Fruit fly (Drosophila melanogaster) whole organism, embryonic: ENCODE measurements around the gene Cp18.

Source experiments
- Awh ChIP-seq: fragments of 200-800 bp; sonication (Bioruptor generic); IDR thresholded peaks from 2 replicates; pipeline ENCODE4, ENCODE4 v1.3.6; 2022; ENCODE audit warnings: missing biosample characterization, missing genetic modification characterization
- Bgb ChIP-seq: fragments of 200-800 bp; sonication (Bioruptor generic); IDR thresholded peaks from 2 replicates; pipeline ENCODE4 v1.3.6; 2022; ENCODE audit warnings: missing biosample characterization, missing genetic modification characterization; ENCODE audit not compliant: partially characterized antibody
- CG1024 ChIP-seq: fragments of 200-800 bp; sonication (Bioruptor generic); IDR thresholded peaks from 2 replicates; pipeline ENCODE4 v1.3.6; 2022; ENCODE audit warnings: missing biosample characterization, missing genetic modification characterization
- CG11093 ChIP-seq: fragments of 200-800 bp; sonication (Bioruptor generic); IDR thresholded peaks from 3 replicates; pipeline ENCODE4 v1.3.6; 2022; ENCODE audit warnings: missing biosample characterization, missing genetic modification characterization
- CG11723 ChIP-seq: fragments of 200-800 bp; sonication (Bioruptor generic); optimal IDR thresholded peaks from 2 replicates; lab custom pipeline; 2017; ENCODE audit warnings: missing biosample characterization, mild to moderate bottlenecking, missing genetic modification characterization
- CG13624 ChIP-seq: fragments of 200-800 bp; sonication (Bioruptor generic); optimal IDR thresholded peaks from 2 replicates; lab custom pipeline; 2016; ENCODE audit warnings: missing biosample characterization, missing genetic modification characterization
- CG14667 ChIP-seq: fragments of 200-800 bp; sonication (Bioruptor generic); IDR thresholded peaks from 2 replicates; pipeline ENCODE4 v1.3.6; 2022; ENCODE audit warnings: missing biosample characterization, missing genetic modification characterization
- CG14710 ChIP-seq: fragments of 200-800 bp; sonication (Bioruptor generic); optimal IDR thresholded peaks from 3 replicates; lab custom pipeline; 2019; ENCODE audit warnings: missing biosample characterization, mild to moderate bottlenecking, missing genetic modification characterization, moderate library complexity
- CG16813 ChIP-seq: fragments of 200-800 bp; sonication (Bioruptor generic); IDR thresholded peaks from 3 replicates; pipeline ENCODE4 v1.3.6; 2022; ENCODE audit warnings: missing biosample characterization, missing genetic modification characterization; ENCODE audit not compliant: partially characterized antibody
- CG17328 ChIP-seq: fragments of 200-800 bp; sonication (Bioruptor generic); IDR thresholded peaks from 2 replicates; pipeline ENCODE4 v1.3.6; 2022; ENCODE audit warnings: missing biosample characterization, missing genetic modification characterization
- CG17612 ChIP-seq: fragments of 200-800 bp; sonication (Bioruptor generic); IDR thresholded peaks from 2 replicates; pipeline ENCODE4 v1.3.6; 2022; ENCODE audit warnings: missing biosample characterization, missing genetic modification characterization
- CG18011 ChIP-seq: fragments of 200-800 bp; sonication (Bioruptor generic); optimal IDR thresholded peaks from 2 replicates; lab custom pipeline; 2017; ENCODE audit warnings: missing biosample characterization, missing genetic modification characterization, mild to moderate bottlenecking, moderate library complexity, missing genotype
- CG18262 ChIP-seq: fragments of 200-800 bp; optimal IDR thresholded peaks from 3 replicates; lab custom pipeline; 2019; ENCODE audit warnings: missing biosample characterization, mild to moderate bottlenecking, missing genetic modification characterization, moderate library complexity
- CG2202 ChIP-seq: fragments of 200-800 bp; sonication (Bioruptor generic); optimal IDR thresholded peaks from 2 replicates; lab custom pipeline; 2018; ENCODE audit warnings: missing biosample characterization, mild to moderate bottlenecking, missing genetic modification characterization
- CG2875 ChIP-seq: fragments of 200-800 bp; sonication (Bioruptor generic); optimal IDR thresholded peaks from 2 replicates; lab custom pipeline; 2017; ENCODE audit warnings: missing biosample characterization, mild to moderate bottlenecking, missing genetic modification characterization, missing genetic modification reagents
- CG33557 ChIP-seq: fragments of 200-800 bp; sonication (Bioruptor generic); optimal IDR thresholded peaks from 2 replicates; lab custom pipeline; 2019; ENCODE audit warnings: missing biosample characterization, mild to moderate bottlenecking, missing genetic modification characterization, moderate library complexity
- CG4328 ChIP-seq: fragments of 200-800 bp; sonication (Bioruptor generic); optimal IDR thresholded peaks from 3 replicates; lab custom pipeline; 2017; ENCODE audit warnings: missing biosample characterization, missing genetic modification reagents, missing genetic modification characterization
- CG4404 ChIP-seq: fragments of 200-800 bp; sonication (Bioruptor generic); IDR thresholded peaks from 2 replicates; pipeline ENCODE4 v1.3.6; 2022; ENCODE audit warnings: missing biosample characterization, missing genetic modification characterization
- CG4854 ChIP-seq: fragments of 200-800 bp; sonication (Bioruptor generic); optimal IDR thresholded peaks from 2 replicates; lab custom pipeline; 2016; ENCODE audit warnings: missing biosample characterization, missing genetic modification characterization, inconsistent platforms
- CG5180 ChIP-seq: fragments of 200-800 bp; sonication (Bioruptor generic); optimal IDR thresholded peaks from 3 replicates; lab custom pipeline; 2017; ENCODE audit warnings: missing biosample characterization, missing genetic modification characterization, mild to moderate bottlenecking, moderate library complexity, missing genetic modification reagents
- CG6254 ChIP-seq: fragments of 200-800 bp; sonication (Bioruptor generic); optimal IDR thresholded peaks from 3 replicates; lab custom pipeline; 2017; ENCODE audit warnings: mild to moderate bottlenecking, missing biosample characterization, missing genetic modification reagents, missing genetic modification characterization
- CG6813 ChIP-seq: fragments of 200-800 bp; sonication (Bioruptor generic); optimal IDR thresholded peaks from 2 replicates; lab custom pipeline; 2017; ENCODE audit warnings: missing biosample characterization, missing genetic modification characterization, mild to moderate bottlenecking, moderate library complexity, missing genetic modification reagents
- CG7928 ChIP-seq: fragments of 200-800 bp; sonication (Bioruptor generic); optimal IDR thresholded peaks from 2 replicates; lab custom pipeline; 2017; ENCODE audit warnings: missing biosample characterization, mild to moderate bottlenecking, missing genetic modification characterization
- CG7963 ChIP-seq: fragments of 200-800 bp; sonication (Bioruptor generic); IDR thresholded peaks from 3 replicates; pipeline ENCODE4 v1.3.6; 2022; ENCODE audit warnings: missing biosample characterization, missing genetic modification characterization; ENCODE audit not compliant: partially characterized antibody
- CG8765 ChIP-seq: fragments of 200-800 bp; sonication (Bioruptor generic); IDR thresholded peaks from 2 replicates; pipeline ENCODE4 v1.3.6; 2022; ENCODE audit warnings: missing biosample characterization, missing genetic modification characterization
- Deaf1 ChIP-seq: fragments of 200-800 bp; optimal IDR thresholded peaks from 3 replicates; lab custom pipeline; 2019; ENCODE audit warnings: missing biosample characterization, mild to moderate bottlenecking, missing genetic modification characterization, moderate library complexity
- Ets65A ChIP-seq: fragments of 200-800 bp; sonication (Bioruptor generic); peaks from one replicate; lab custom pipeline; 2016; ENCODE audit warnings: missing biosample characterization, missing genetic modification characterization
- H2.0 ChIP-seq: fragments of 200-800 bp; sonication (Bioruptor generic); IDR thresholded peaks from 2 replicates; pipeline ENCODE4 v1.3.6; 2022; ENCODE audit warnings: missing biosample characterization, missing genetic modification characterization
- Lim3 ChIP-seq: fragments of 200-800 bp; sonication (Bioruptor generic); IDR thresholded peaks from 2 replicates; pipeline ENCODE4 v1.3.6; 2022; ENCODE audit warnings: missing biosample characterization, missing genetic modification characterization
- Lpt ChIP-seq: fragments of >200 bp; optimal IDR thresholded peaks from 2 replicates; lab custom pipeline; 2018; ENCODE audit warnings: missing biosample characterization, missing genetic modification characterization
- NC2β ChIP-seq: fragments of 200-800 bp; sonication (Bioruptor generic); optimal IDR thresholded peaks from 2 replicates; lab custom pipeline; 2016; ENCODE audit warnings: missing biosample characterization, missing genetic modification characterization
- Side ChIP-seq: fragments of 200-800 bp; sonication (Bioruptor generic); optimal IDR thresholded peaks from 2 replicates; lab custom pipeline; 2016; ENCODE audit warnings: missing biosample characterization, missing genetic modification characterization
- Tbp ChIP-seq: fragments of >200 bp; optimal IDR thresholded peaks from 2 replicates; lab custom pipeline; 2018; ENCODE audit warnings: missing biosample characterization, missing genetic modification characterization
- cwo ChIP-seq: fragments of 200-800 bp; sonication (Bioruptor generic); optimal IDR thresholded peaks from 3 replicates; lab custom pipeline; 2017; ENCODE audit warnings: missing biosample characterization, missing genetic modification characterization, mild to moderate bottlenecking, moderate library complexity, missing genetic modification reagents
- dmrt11E ChIP-seq: fragments of 200-800 bp; sonication (Bioruptor generic); optimal IDR thresholded peaks from 3 replicates; lab custom pipeline; 2018; ENCODE audit warnings: missing biosample characterization, mild to moderate bottlenecking, missing genetic modification characterization, moderate library complexity
- fru ChIP-seq: fragments of >200 bp; optimal IDR thresholded peaks from 2 replicates; lab custom pipeline; 2017
- klu ChIP-seq: fragments of 200-800 bp; sonication (Bioruptor generic); IDR thresholded peaks from 2 replicates; pipeline ENCODE4 v1.3.6; 2022; ENCODE audit warnings: missing biosample characterization, missing genetic modification characterization
- lab ChIP-seq: fragments of 200-800 bp; sonication (Bioruptor generic); optimal IDR thresholded peaks from 3 replicates; lab custom pipeline; 2017; ENCODE audit warnings: missing biosample characterization, missing genetic modification characterization, mild to moderate bottlenecking, moderate library complexity, missing genetic modification reagents
- mirr ChIP-seq: fragments of 200-800 bp; sonication (Bioruptor generic); optimal IDR thresholded peaks from 3 replicates; lab custom pipeline; 2018; ENCODE audit warnings: missing biosample characterization, mild to moderate bottlenecking, missing genetic modification characterization
- org-1 ChIP-seq: fragments of 200-800 bp; sonication (Bioruptor generic); optimal IDR thresholded peaks from 2 replicates; lab custom pipeline; 2017; ENCODE audit warnings: missing biosample characterization, missing genetic modification characterization
- otp ChIP-seq: fragments of 200-800 bp; sonication (Bioruptor generic); IDR thresholded peaks from 3 replicates; pipeline ENCODE4, ENCODE4 v1.3.6; 2022; ENCODE audit warnings: missing biosample characterization, missing genetic modification characterization
- pb ChIP-seq: fragments of 200-800 bp; sonication (Bioruptor generic); optimal IDR thresholded peaks from 3 replicates; lab custom pipeline; 2016; ENCODE audit warnings: missing biosample characterization, missing genetic modification characterization
- sc ChIP-seq, 3 experiments: fragments of >200 bp in 2 of 3; fragments of 200-800 bp in 1 of 3; sonication (Bioruptor generic) in 1 of 3; optimal IDR thresholded peaks; 2 replicates in 2 of 3; 3 replicates in 1 of 3; lab custom pipeline; 2017; ENCODE audit warnings: mild to moderate bottlenecking in 1 of 3, missing biosample characterization in 1 of 3, missing genetic modification characterization in 1 of 3, missing genetic modification reagents in 1 of 3
- schlank ChIP-seq: fragments of 200-800 bp; sonication (Bioruptor generic); optimal IDR thresholded peaks from 2 replicates; lab custom pipeline; 2018; ENCODE audit warnings: missing biosample characterization, mild to moderate bottlenecking, missing genetic modification characterization
- sisA ChIP-seq: fragments of 200-800 bp; sonication (Bioruptor generic); IDR thresholded peaks from 2 replicates; pipeline ENCODE4 v1.3.6; 2022; ENCODE audit warnings: missing biosample characterization, missing genetic modification characterization
- sna ChIP-seq: fragments of 200-800 bp; sonication (Bioruptor generic); IDR thresholded peaks from 2 replicates; pipeline ENCODE4 v1.3.6; 2022; ENCODE audit warnings: missing biosample characterization, missing genetic modification characterization; ENCODE audit not compliant: partially characterized antibody
- sqz ChIP-seq: fragments of 200-800 bp; sonication (Bioruptor generic); optimal IDR thresholded peaks from 3 replicates; lab custom pipeline; 2018; ENCODE audit warnings: missing biosample characterization, mild to moderate bottlenecking, missing genetic modification characterization
- stwl ChIP-seq: fragments of 200-800 bp; sonication (Bioruptor generic); optimal IDR thresholded peaks from 3 replicates; lab custom pipeline; 2018; ENCODE audit warnings: missing biosample characterization, mild to moderate bottlenecking, missing genetic modification characterization, moderate library complexity
- tin ChIP-seq: fragments of 200-800 bp; sonication (Bioruptor generic); optimal IDR thresholded peaks from 3 replicates; lab custom pipeline; 2016; ENCODE audit warnings: missing biosample characterization, missing genetic modification characterization
- wor ChIP-seq: fragments of 200-800 bp; sonication (Bioruptor generic); IDR thresholded peaks from 2 replicates; pipeline ENCODE4 v1.3.6; 2022; ENCODE audit warnings: missing biosample characterization, missing genetic modification characterization
- yki ChIP-seq: fragments of >200 bp; optimal IDR thresholded peaks from 3 replicates; lab custom pipeline; 2018

Gene Cp18

DNA sequence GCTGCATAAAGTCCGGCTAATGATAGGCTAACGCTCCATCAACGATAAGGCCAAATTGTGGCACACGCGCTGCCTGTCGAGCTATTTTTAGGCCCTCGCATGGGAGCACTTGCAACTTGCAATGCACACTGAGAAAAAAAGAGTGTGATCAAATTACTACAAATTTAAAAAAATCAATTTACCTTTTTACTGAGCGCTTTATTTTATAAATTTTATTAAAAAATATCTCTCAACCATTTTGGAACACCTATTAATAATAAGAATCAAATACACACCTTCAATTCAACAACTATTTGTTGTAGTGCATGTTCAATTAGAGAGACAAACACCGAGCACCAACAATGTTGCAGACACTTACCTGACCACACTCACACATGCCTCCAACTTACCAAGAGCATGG is 38.9 kb downstream of the Cp18 start (continued):
- TF ChIP-seq sna (GFP tag; lab: Robert Waterston, UW) (no peak), Deaf1 (tag; lab: Kevin White, UChicago) (no peak), fru (lab: Kevin White, UChicago) (no peak), mirr (GFP tag; lab: Kevin White, UChicago) (no peak), CG4404 (GFP tag; lab: Robert Waterston, UW) (no peak), sc (optimal IDR thresholded peaks at IDR 0.05; lab: Kevin White, UChicago) (no peak), sc (GFP tag; optimal IDR thresholded peaks at IDR 0.05; lab: Kevin White, UChicago) (no peak), CG18262 (tag; lab: Kevin White, UChicago) (no peak), CG7963 (GFP tag; lab: Robert Waterston, UW) (no peak), Awh (GFP tag; lab: Robert Waterston, UW) (peak; percentile 70), Lpt (GFP tag; lab: Kevin White, UChicago) (no peak), yki (lab: Kevin White, UChicago) (no peak), pb (GFP tag; lab: Kevin White, UChicago) (no peak), H2.0 (GFP tag; lab: Robert Waterston, UW) (peak; percentile 74), Bgb (GFP tag; lab: Robert Waterston, UW) (no peak), dmrt11E (tag; lab: Kevin White, UChicago) (peak; percentile 37), CG13624 (no peak), Side (GFP tag; lab: Kevin White, UChicago) (no peak), CG17612 (GFP tag; lab: Robert Waterston, UW) (no peak; the same call in 1 of the 2 replicates), sqz (GFP tag; lab: Kevin White, UChicago) (no peak), schlank (no peak), CG11723 (GFP tag; lab: Kevin White, UChicago) (no peak), stwl (tag; lab: Kevin White, UChicago) (peak; percentile 20), lab (GFP tag; lab: Kevin White, UChicago) (no peak), Tbp (no peak), wor (GFP tag; lab: Robert Waterston, UW) (peak; percentile 53), tin (GFP tag; lab: Kevin White, UChicago) (no peak), CG14667 (GFP tag; lab: Robert Waterston, UW) (peak; percentile 21; the same call in 1 of the 2 replicates), CG2875 (GFP tag; lab: Kevin White, UChicago) (no peak), CG5180 (GFP tag; lab: Kevin White, UChicago) (no peak), CG8765 (GFP tag; lab: Robert Waterston, UW) (peak; percentile 18; the same call in 1 of the 2 replicates), CG33557 (GFP tag; lab: Kevin White, UChicago) (no peak), CG1024 (peak; percentile 62), cwo (GFP tag; lab: Kevin White, UChicago) (no peak), CG11093 (GFP tag; lab: Robert Waterston, UW) (no peak), Ets65A (peak; percentile 92), CG6254 (no peak), NC2β (GFP tag; lab: Kevin White, UChicago) (no peak), Lim3 (peak; percentile 42), org-1 (no peak), CG4854 (GFP tag; lab: Kevin White, UChicago) (no peak), otp (GFP tag; lab: Robert Waterston, UW) (peak; percentile 73), CG17328 (GFP tag; lab: Robert Waterston, UW) (peak; percentile 85), CG18011 (GFP tag; lab: Kevin White, UChicago) (no peak), sisA (GFP tag; lab: Robert Waterston, UW) (peak; percentile 21; the same call in 1 of the 2 replicates), CG2202 (tag; lab: Kevin White, UChicago) (no peak), CG16813 (no peak), CG7928 (GFP tag; lab: Kevin White, UChicago) (no peak), klu (GFP tag; lab: Robert Waterston, UW) (no peak), CG4328 (GFP tag; lab: Kevin White, UChicago) (no peak), CG14710 (peak; percentile 37), CG6813 (GFP tag; lab: Kevin White, UChicago) (no peak)
